Worm (Caenorhabditis elegans): Measurements from ENCODE around the gene dnc-2.

dnc-2 gene

ce11 chrIII:5900709-5901108 is 24.8 kb downstream of the dnc-2 start:
- TF ChIP-seq che-1 (tag; optimal IDR thresholded peaks at IDR 0.05), result no peak
- no peak for TF ChIP-seq ceh-48 (tag; optimal IDR thresholded peaks at IDR 0.05)
- TF ChIP-seq hlh-30 (tag; optimal IDR thresholded peaks at IDR 0.05; ENCODE audit: insufficient read depth), result peak; percentile 39
- TF ChIP-seq ceh-45 (GFP tag; IDR thresholded peaks at IDR 0.05), result no peak
- peak; percentile 8 for TF ChIP-seq unc-55 (GFP tag; optimal IDR thresholded peaks at IDR 0.05)
- no peak for TF ChIP-seq ceh-2 (tag; optimal IDR thresholded peaks at IDR 0.05)

ce11 chrIII:5898631-5899030 is 26.9 kb downstream of the dnc-2 start:
- TF ChIP-seq ceh-18 (tag; optimal IDR thresholded peaks at IDR 0.05) (peak; percentile 27), lin-11 (tag; optimal IDR thresholded peaks at IDR 0.05) (no peak)

DNA sequence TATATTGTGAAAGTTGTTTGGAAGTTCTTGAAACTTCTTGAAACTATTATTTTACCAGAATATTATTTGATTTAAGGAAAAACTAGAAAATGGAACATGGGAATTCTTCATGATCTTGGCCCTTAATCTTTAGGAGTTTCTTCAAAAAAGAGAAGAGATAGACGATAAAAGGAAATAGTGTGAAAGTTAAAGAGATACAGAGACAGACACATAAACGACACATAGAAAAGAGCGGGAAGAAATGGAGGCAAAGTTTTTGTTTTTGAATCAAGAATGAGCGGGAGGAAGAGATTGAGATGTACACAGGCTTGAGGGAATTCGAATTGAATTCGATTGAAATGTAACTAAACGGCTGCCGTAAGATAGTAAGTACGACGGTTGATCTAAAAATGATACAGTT is 28.1 kb downstream of the dnc-2 start:
- no peak for TF ChIP-seq ceh-19 (GFP tag; optimal IDR thresholded peaks at IDR 0.05)
- no peak for TF ChIP-seq ceh-30 (tag; optimal IDR thresholded peaks at IDR 0.05)
- no peak for TF ChIP-seq unc-3 (GFP tag; conservative IDR thresholded peaks at IDR 0.05)
- TF ChIP-seq unc-3 (tag; optimal IDR thresholded peaks at IDR 0.05), result no peak
- TF ChIP-seq sox-2 (GFP tag; IDR thresholded peaks at IDR 0.05), result no peak
- TF ChIP-seq ceh-2 (tag; optimal IDR thresholded peaks at IDR 0.05), result no peak
- no peak for TF ChIP-seq pha-2 (tag; optimal IDR thresholded peaks at IDR 0.05)
- TF ChIP-seq pat-9 (tag; optimal IDR thresholded peaks at IDR 0.05), result no peak
- no peak for TF ChIP-seq rnt-1 (tag; optimal IDR thresholded peaks at IDR 0.05)
- no peak for TF ChIP-seq lim-6 (tag; optimal IDR thresholded peaks at IDR 0.05)
- TF ChIP-seq dmd-4 (tag; optimal IDR thresholded peaks at IDR 0.05; ENCODE audit: borderline replicate concordance), result no peak
- TF ChIP-seq sox-4 (tag; optimal IDR thresholded peaks at IDR 0.05), result no peak
- TF ChIP-seq zip-5 (tag; optimal IDR thresholded peaks at IDR 0.05), result no peak
- no peak for TF ChIP-seq gmeb-2 (tag; optimal IDR thresholded peaks at IDR 0.05)
- TF ChIP-seq npax-4 (tag; optimal IDR thresholded peaks at IDR 0.05), result no peak
- no peak for TF ChIP-seq ceh-45 (GFP tag; IDR thresholded peaks at IDR 0.05)
- TF ChIP-seq ama-1 (optimal IDR thresholded peaks at IDR 0.05), result no peak
- TF ChIP-seq fax-1 (tag; optimal IDR thresholded peaks at IDR 0.05), result no peak
- TF ChIP-seq F13H6.1 (tag; optimal IDR thresholded peaks at IDR 0.05), result no peak
- TF ChIP-seq hlh-8 (tag; optimal IDR thresholded peaks at IDR 0.05), result no peak
- no peak for TF ChIP-seq mec-3 (tag; optimal IDR thresholded peaks at IDR 0.05; ENCODE audit: borderline replicate concordance)

DNA sequence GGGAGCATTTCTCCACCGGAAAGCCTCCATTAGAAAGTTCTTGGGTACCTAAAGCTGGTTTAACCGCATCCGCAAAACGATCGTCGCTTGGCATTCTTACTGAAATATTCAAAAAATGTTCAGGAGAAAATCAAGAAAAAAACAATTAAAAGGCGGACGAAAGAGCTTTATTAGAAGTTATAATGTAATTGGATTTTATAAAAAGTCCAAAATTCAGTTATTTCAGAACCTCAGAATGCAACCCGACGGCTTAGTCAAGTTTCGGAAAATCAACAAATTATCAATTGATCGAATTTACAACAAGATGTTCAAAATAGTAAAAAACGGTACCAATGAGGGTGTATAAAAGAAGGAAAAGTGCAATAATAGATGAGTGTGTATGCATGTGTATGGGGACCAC is 29.6 kb downstream of the dnc-2 start, which contains the start of gene pxl-1:
Gene pxl-1, minus strand, starts transcription at position 101 of the 400 bp plus-strand sequence.
- TF ChIP-seq mec-3 (tag; optimal IDR thresholded peaks at IDR 0.05; ENCODE audit: borderline replicate concordance) (no peak), hlh-6 (tag; optimal IDR thresholded peaks at IDR 0.05) (no peak), pha-4 (tag; optimal IDR thresholded peaks at IDR 0.05) (no peak), gmeb-2 (tag; optimal IDR thresholded peaks at IDR 0.05) (no peak), ceh-19 (GFP tag; optimal IDR thresholded peaks at IDR 0.05) (no peak), pros-1 (tag; optimal IDR thresholded peaks at IDR 0.05) (no peak), che-1 (tag; optimal IDR thresholded peaks at IDR 0.05) (no peak), ceh-2 (tag; optimal IDR thresholded peaks at IDR 0.05) (no peak), hlh-8 (tag; optimal IDR thresholded peaks at IDR 0.05) (no peak), T23F11.4 (GFP tag; optimal IDR thresholded peaks at IDR 0.05) (no peak), fkh-10 (GFP tag; optimal IDR thresholded peaks at IDR 0.05) (no peak), ceh-30 (tag; optimal IDR thresholded peaks at IDR 0.05) (no peak), unc-55 (GFP tag; optimal IDR thresholded peaks at IDR 0.05) (no peak), K09A11.1 (tag; optimal IDR thresholded peaks at IDR 0.05; ENCODE audit: insufficient read depth) (no peak), nfya-1 (tag; optimal IDR thresholded peaks at IDR 0.05) (no peak), ets-4 (tag; optimal IDR thresholded peaks at IDR 0.05) (no peak), lin-11 (tag; optimal IDR thresholded peaks at IDR 0.05) (no peak)

DNA sequence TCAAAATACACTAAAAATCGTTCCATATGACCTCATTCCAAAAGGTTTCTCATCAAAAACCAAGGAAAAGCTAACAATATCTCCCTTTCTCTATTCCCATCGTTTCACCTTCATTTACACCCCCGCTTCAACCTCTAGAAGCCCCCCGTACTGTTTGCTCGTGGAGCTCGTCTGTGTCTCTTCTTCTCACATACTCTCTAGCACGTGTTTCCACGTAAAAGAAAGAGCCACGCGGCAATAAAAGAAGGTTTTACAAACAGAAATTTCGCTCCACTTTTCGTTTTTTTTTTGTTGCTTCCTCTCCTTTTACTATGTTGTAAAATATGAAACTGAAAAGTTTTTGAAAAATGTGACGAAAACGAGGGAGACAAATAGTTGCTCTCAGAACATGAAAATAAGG is 32.6 kb downstream of the dnc-2 start:
- TF ChIP-seq pha-2 (tag; optimal IDR thresholded peaks at IDR 0.05), result no peak
- peak; percentile 15 for TF ChIP-seq ceh-18 (tag; optimal IDR thresholded peaks at IDR 0.05)
- no peak for TF ChIP-seq pqm-1 (tag; optimal IDR thresholded peaks at IDR 0.05)
- TF ChIP-seq ttx-3 (tag; optimal IDR thresholded peaks at IDR 0.05), result no peak
